Worm (Caenorhabditis elegans) whole organism, young adult: ENCODE results near the gene scyl-1.

Experiments
- B0019.2 ChIP-seq: fragments of 200-800 bp; sonication (Bioruptor generic); conservative IDR thresholded peaks from 2 replicates; pipeline ENCODE4 v1.3.6; 2022; ENCODE audit warnings: missing genetic modification reagents, missing genetic modification characterization, missing compliant biosample characterization
- B0035.1 ChIP-seq: sonication (generic microtip); optimal IDR thresholded peaks from 2 replicates; lab custom pipeline; 2016; ENCODE audit warnings: missing genetic modification characterization, mild to moderate bottlenecking, missing compliant biosample characterization, missing genotype, missing genetic modification reagents
- B0261.1 ChIP-seq: sonication (generic microtip); optimal IDR thresholded peaks from 2 replicates; lab custom pipeline; 2016; ENCODE audit warnings: mild to moderate bottlenecking, missing genetic modification characterization, moderate library complexity, missing compliant biosample characterization
- F23B12.7 ChIP-seq: sonication (generic microtip); optimal IDR thresholded peaks from 2 replicates; lab custom pipeline; 2017; ENCODE audit warnings: missing genetic modification characterization, mild to moderate bottlenecking, missing compliant biosample characterization, antibody characterized with exemption, moderate library complexity; ENCODE audit not compliant: insufficient read depth
- F37B4.10 ChIP-seq: fragments of 200-800 bp; sonication (Bioruptor generic); IDR thresholded peaks from 2 replicates; pipeline ENCODE4 v1.3.6; 2022; ENCODE audit warnings: missing genetic modification characterization, missing compliant biosample characterization
- F49E8.2 ChIP-seq: sonication (generic microtip); optimal IDR thresholded peaks from 3 replicates; lab custom pipeline; 2017; ENCODE audit warnings: missing genetic modification characterization, mild to moderate bottlenecking, missing compliant biosample characterization, antibody characterized with exemption, moderate library complexity; ENCODE audit not compliant: insufficient read depth
- F55B11.4 ChIP-seq: sonication (generic microtip); optimal IDR thresholded peaks from 2 replicates; lab custom pipeline; 2016; ENCODE audit warnings: missing compliant biosample characterization, missing genetic modification characterization, borderline replicate concordance; ENCODE audit not compliant: insufficient read depth
- F57A8.1 ChIP-seq: fragments of 200-800 bp; sonication (Bioruptor generic); optimal IDR thresholded peaks from 2 replicates; lab custom pipeline; 2018; ENCODE audit warnings: mild to moderate bottlenecking, missing genetic modification characterization, moderate library complexity, missing compliant biosample characterization
- K11D2.4 ChIP-seq: fragments of 200-800 bp; sonication (Bioruptor generic); IDR thresholded peaks from 2 replicates; pipeline ENCODE4 v1.3.6; 2022; ENCODE audit warnings: missing genetic modification reagents, missing genetic modification characterization, missing compliant biosample characterization
- T07F8.4 ChIP-seq: sonication (generic microtip); optimal IDR thresholded peaks from 2 replicates; lab custom pipeline; 2016; ENCODE audit warnings: mild to moderate bottlenecking, missing genetic modification characterization, moderate library complexity, missing compliant biosample characterization
- Y79H2A.3 ChIP-seq: fragments of 200-800 bp; sonication (Bioruptor generic); conservative IDR thresholded peaks from 2 replicates; pipeline ENCODE4 v1.3.6; 2022; ENCODE audit warnings: missing genetic modification reagents, missing genetic modification characterization, missing compliant biosample characterization
- ZK185.1 ChIP-seq: sonication (generic microtip); optimal IDR thresholded peaks from 2 replicates; lab custom pipeline; 2016; ENCODE audit warnings: mild to moderate bottlenecking, missing genetic modification characterization, missing compliant biosample characterization; ENCODE audit not compliant: poor library complexity, severe bottlenecking
- ama-1 ChIP-seq, 3 experiments: fragments of 150-350 bp in 1 of 3; sonication (generic microtip) in 2 of 3; optimal IDR thresholded peaks; 2 replicates each; lab custom pipeline; 2014 to 2018; ENCODE audit warnings: missing biosample characterization in 2 of 3, missing genetic modification characterization in 2 of 3, missing genetic modification reagents in 2 of 3
- attf-6 ChIP-seq: fragments of 200-800 bp; sonication (Bioruptor generic); IDR thresholded peaks from 2 replicates; pipeline ENCODE4 v1.3.6; 2022; ENCODE audit warnings: missing genetic modification reagents, missing genetic modification characterization, missing compliant biosample characterization
- ceh-100 ChIP-seq: fragments of 200-800 bp; sonication (Bioruptor generic); IDR thresholded peaks from 2 replicates; pipeline ENCODE4 v1.3.6; 2022; ENCODE audit warnings: missing genetic modification reagents, missing genetic modification characterization, missing compliant biosample characterization
- ceh-27 ChIP-seq: fragments of 200-800 bp; sonication (Bioruptor generic); optimal IDR thresholded peaks from 2 replicates; lab custom pipeline; 2018; ENCODE audit warnings: mild to moderate bottlenecking, missing genetic modification characterization, moderate library complexity, missing compliant biosample characterization
- chd-7 ChIP-seq: sonication (generic microtip); optimal IDR thresholded peaks from 2 replicates; lab custom pipeline; 2016; ENCODE audit warnings: mild to moderate bottlenecking, missing genetic modification characterization, moderate library complexity, missing compliant biosample characterization
- dpl-1 ChIP-seq: fragments of 150-350 bp; optimal IDR thresholded peaks from 2 replicates; lab custom pipeline; 2014; ENCODE audit warnings: missing biosample characterization, missing genetic modification reagents, missing genetic modification characterization
- efl-1 ChIP-seq: fragments of 150-350 bp; optimal IDR thresholded peaks from 2 replicates; lab custom pipeline; 2014; ENCODE audit warnings: missing biosample characterization, missing genetic modification reagents, missing genetic modification characterization
- egl-44 ChIP-seq: fragments of 200-800 bp; sonication (Bioruptor generic); IDR thresholded peaks from 2 replicates; pipeline ENCODE4 v1.3.6; 2022; ENCODE audit warnings: missing genetic modification reagents, missing genetic modification characterization, missing compliant biosample characterization
- him-1 ChIP-seq: sonication (generic microtip); optimal IDR thresholded peaks from 2 replicates; lab custom pipeline; 2016; ENCODE audit warnings: missing genotype, missing genetic modification reagents, missing genetic modification characterization, missing compliant biosample characterization
- hlh-12 ChIP-seq: sonication (generic microtip); optimal IDR thresholded peaks from 2 replicates; lab custom pipeline; 2016; ENCODE audit warnings: missing genetic modification characterization, missing compliant biosample characterization
- hlh-26 ChIP-seq: fragments of 200-800 bp; sonication (Bioruptor generic); conservative IDR thresholded peaks from 2 replicates; pipeline ENCODE4 v1.3.6; 2022; ENCODE audit warnings: missing genetic modification reagents, missing genetic modification characterization, missing compliant biosample characterization
- hmg-1.2 ChIP-seq: fragments of 200-800 bp; sonication (Bioruptor generic); IDR thresholded peaks from 2 replicates; pipeline ENCODE4 v1.3.6; 2022; ENCODE audit warnings: missing genetic modification reagents, missing genetic modification characterization, missing compliant biosample characterization
- lin-26 ChIP-seq: fragments of 200-800 bp; sonication (Bioruptor generic); IDR thresholded peaks from 2 replicates; pipeline ENCODE4 v1.3.6; 2022; ENCODE audit warnings: missing genetic modification reagents, missing genetic modification characterization, missing compliant biosample characterization
- lin-54 ChIP-seq: fragments of 200-800 bp; sonication (Bioruptor generic); optimal IDR thresholded peaks from 2 replicates; lab custom pipeline; 2018; ENCODE audit warnings: mild to moderate bottlenecking, missing genetic modification characterization, missing compliant biosample characterization
- lir-1 ChIP-seq: fragments of 200-800 bp; sonication (Bioruptor generic); conservative IDR thresholded peaks from 2 replicates; pipeline ENCODE4 v1.3.6; 2022; ENCODE audit warnings: missing genetic modification reagents, missing genetic modification characterization, missing compliant biosample characterization
- lsy-27 ChIP-seq: sonication (generic microtip); optimal IDR thresholded peaks from 2 replicates; lab custom pipeline; 2017; ENCODE audit warnings: missing genetic modification characterization, mild to moderate bottlenecking, missing compliant biosample characterization, antibody characterized with exemption, missing genotype, borderline replicate concordance; ENCODE audit not compliant: insufficient read depth
- madf-8 ChIP-seq: fragments of 200-800 bp; sonication (Bioruptor generic); conservative IDR thresholded peaks from 2 replicates; pipeline ENCODE4 v1.3.6; 2022; ENCODE audit warnings: missing genetic modification reagents, missing genetic modification characterization, missing compliant biosample characterization
- rec-8 ChIP-seq, 2 experiments: sonication (generic microtip); optimal IDR thresholded peaks; 2 replicates each; lab custom pipeline; 2016; ENCODE audit warnings: mild to moderate bottlenecking in 2 of 2, missing genetic modification characterization in 2 of 2, missing genetic modification reagents in 2 of 2, missing genotype in 2 of 2, missing biosample characterization in 1 of 2, missing compliant biosample characterization in 1 of 2, moderate library complexity in 1 of 2
- rpc-1 ChIP-seq, 2 experiments: fragments of 150-350 bp in 1 of 2; sonication (generic microtip) in 1 of 2; optimal IDR thresholded peaks; 2 replicates each; lab custom pipeline; 2014 to 2018; ENCODE audit warnings: missing biosample characterization in 1 of 2, missing genetic modification characterization in 1 of 2, missing genetic modification reagents in 1 of 2, missing genotype in 1 of 2
- sea-2 ChIP-seq: fragments of 200-800 bp; sonication (Bioruptor generic); IDR thresholded peaks from 2 replicates; pipeline ENCODE4 v1.3.6; 2022; ENCODE audit warnings: missing genetic modification characterization, missing compliant biosample characterization
- snpc-1.1 ChIP-seq: sonication (generic microtip); optimal IDR thresholded peaks from 2 replicates; lab custom pipeline; 2017; ENCODE audit warnings: missing genetic modification characterization, mild to moderate bottlenecking, missing compliant biosample characterization, antibody characterized with exemption, moderate library complexity, missing genotype, missing genetic modification reagents; ENCODE audit not compliant: insufficient read depth
- snpc-4 ChIP-seq, 5 experiments: fragments of 150-350 bp in 1 of 5; sonication (generic microtip) in 4 of 5; optimal IDR thresholded peaks; 2 replicates each; lab custom pipeline; 2014 to 2018; ENCODE audit warnings: missing genetic modification characterization in 5 of 5, missing biosample characterization in 3 of 5, antibody characterized with exemption in 2 of 5, mild to moderate bottlenecking in 2 of 5, missing compliant biosample characterization in 2 of 5, missing genotype in 2 of 5, moderate library complexity in 2 of 5, missing genetic modification reagents in 1 of 5
- ztf-25 ChIP-seq: fragments of 200-800 bp; sonication (Bioruptor generic); IDR thresholded peaks from 2 replicates; pipeline ENCODE4 v1.3.6; 2022; ENCODE audit warnings: missing genetic modification reagents, missing genetic modification characterization, missing compliant biosample characterization
- ztf-28 ChIP-seq: fragments of 200-800 bp; sonication (Bioruptor generic); IDR thresholded peaks from 2 replicates; pipeline ENCODE4 v1.3.6; 2022; ENCODE audit warnings: missing genetic modification reagents, missing genetic modification characterization, missing compliant biosample characterization
- ztf-6 ChIP-seq: fragments of 200-800 bp; sonication (Bioruptor generic); IDR thresholded peaks from 2 replicates; pipeline ENCODE4 v1.3.6; 2022; ENCODE audit warnings: missing genetic modification reagents, missing genetic modification characterization, missing compliant biosample characterization

Gene scyl-1

ce11 chrV:13000068-13000467 is 41.5 kb downstream of the scyl-1 start (continued):
- TF ChIP-seq him-1 (tag; lab: Kevin White, UChicago) = peak; percentile 63

- TF ChIP-seq efl-1 = no peak
- TF ChIP-seq him-1 (tag; lab: Kevin White, UChicago) = no peak
Observed at ce11 chrV:12999559-12999958, 42.0 kb downstream of the scyl-1 start, which contains the start of gene far-4. TSS of gene far-4 (minus strand) at chrV:12999659.

- TF ChIP-seq ztf-6 (GFP tag; lab: Robert Waterston, UW) (no peak), K11D2.4 (GFP tag; lab: Robert Waterston, UW) (no peak), Y79H2A.3 (GFP tag; lab: Robert Waterston, UW) (no peak), efl-1 (no peak), lin-54 (GFP tag; lab: Kevin White, UChicago) (no peak), attf-6 (GFP tag; lab: Robert Waterston, UW) (no peak), hmg-1.2 (no peak), lsy-27 (tag; lab: Kevin White, UChicago) (no peak), rec-8 (tag; optimal IDR thresholded peaks at IDR 0.05; lab: Kevin White, UChicago) (no peak), hlh-12 (tag; lab: Kevin White, UChicago) (no peak), dpl-1 (GFP tag; lab: Kevin White, UChicago) (no peak), ceh-27 (GFP tag; lab: Kevin White, UChicago) (no peak), snpc-1.1 (no peak), sea-2 (GFP tag; lab: Robert Waterston, UW) (no peak), ZK185.1 (tag; lab: Kevin White, UChicago) (no peak)
Observed at ce11 chrV:12997422-12997821, 44.1 kb downstream of the scyl-1 start, which contains the start of gene far-3. TSS of gene far-3 (minus strand) at chrV:12997522.

ce11 chrV:12995269-12995668 is 46.3 kb downstream of the scyl-1 start, which contains the start of gene far-5:
TSS of gene far-5 (plus strand) at chrV:12995569.
- TF ChIP-seq F55B11.4 = no peak
- no peak for TF ChIP-seq ztf-25 (GFP tag; lab: Robert Waterston, UW)
- no peak for TF ChIP-seq ztf-28
- TF ChIP-seq rpc-1 (optimal IDR thresholded peaks at IDR 0.05; lab: Kevin White, UChicago) = no peak
- TF ChIP-seq rpc-1 (tag; optimal IDR thresholded peaks at IDR 0.05; lab: Kevin White, UChicago) = no peak

ce11 chrV:12992891-12993290 is 48.6 kb downstream of the scyl-1 start, which contains the start of the genes F15B9.11 and dsl-7:
TSS of gene F15B9.11 (minus strand) at chrV:12992895.
TSS of gene dsl-7 (plus strand) at chrV:12993150.
- TF ChIP-seq snpc-4 (GFP tag; optimal IDR thresholded peaks at IDR 0.05; lab: Kevin White, UChicago) (no peak), snpc-4 (tag; optimal IDR thresholded peaks at IDR 0.05; lab: Kevin White, UChicago) (no peak), him-1 (tag; lab: Kevin White, UChicago) (no peak), lin-26 (GFP tag; lab: Robert Waterston, UW) (no peak)

ce11 chrV:12988256-12988655 is 53.3 kb downstream of the scyl-1 start, which contains the start of gene F15B9.8:
TSS of gene F15B9.8 (plus strand) at chrV:12988556.
- TF ChIP-seq hlh-26 (no peak), B0019.2 (GFP tag; lab: Robert Waterston, UW) (no peak), F37B4.10 (GFP tag; lab: Robert Waterston, UW) (no peak), F57A8.1 (GFP tag; lab: Kevin White, UChicago) (no peak), B0035.1 (tag; lab: Kevin White, UChicago) (no peak), ama-1 (optimal IDR thresholded peaks at IDR 0.05; lab: Kevin White, UChicago) (no peak), ama-1 (GFP tag; optimal IDR thresholded peaks at IDR 0.05; lab: Kevin White, UChicago) (no peak), chd-7 (no peak), lir-1 (GFP tag; lab: Robert Waterston, UW) (no peak), lsy-27 (tag; lab: Kevin White, UChicago) (no peak), ceh-100 (GFP tag; lab: Robert Waterston, UW) (no peak), F23B12.7 (tag; lab: Kevin White, UChicago) (no peak), F49E8.2 (tag; lab: Kevin White, UChicago) (no peak), egl-44 (GFP tag; lab: Robert Waterston, UW) (no peak), B0261.1 (tag; lab: Kevin White, UChicago) (no peak), T07F8.4 (no peak), Y79H2A.3 (GFP tag; lab: Robert Waterston, UW) (no peak), madf-8 (GFP tag; lab: Robert Waterston, UW) (no peak)
